Fruit fly (Drosophila melanogaster) whole organism, wandering third instar larva: ENCODE results near the gene foxo.

Source experiments
- Abd-B ChIP-seq: fragments of >200 bp; optimal IDR thresholded peaks from 2 replicates; lab custom pipeline; 2017; ENCODE audit warnings: missing biosample characterization, missing genetic modification characterization
- CG32264 ChIP-seq: fragments of 200-800 bp; sonication (Bioruptor generic); optimal IDR thresholded peaks from 2 replicates; lab custom pipeline; 2016; ENCODE audit warnings: missing biosample characterization, missing genetic modification characterization
- CG9705 ChIP-seq: fragments of 200-800 bp; sonication (Bioruptor generic); optimal IDR thresholded peaks from 2 replicates; lab custom pipeline; 2018; ENCODE audit warnings: missing biosample characterization, mild to moderate bottlenecking, missing genetic modification characterization
- CrebA ChIP-seq: fragments of 200-800 bp; sonication (Bioruptor generic); optimal IDR thresholded peaks from 2 replicates; lab custom pipeline; 2016; ENCODE audit warnings: missing biosample characterization, mild to moderate bottlenecking, missing genetic modification characterization, borderline replicate concordance
- Dfd ChIP-seq: fragments of >200 bp; optimal IDR thresholded peaks from 2 replicates; lab custom pipeline; 2017; ENCODE audit warnings: missing biosample characterization, missing genetic modification characterization
- GATAd ChIP-seq: sonication (Bioruptor generic); optimal IDR thresholded peaks from 2 replicates; lab custom pipeline; 2016; ENCODE audit warnings: missing biosample characterization, missing genetic modification characterization
- HLH106 ChIP-seq: fragments of 200-800 bp; optimal IDR thresholded peaks from 3 replicates; lab custom pipeline; 2019; ENCODE audit warnings: missing biosample characterization, mild to moderate bottlenecking, missing genetic modification characterization, moderate library complexity
- Hnf4 ChIP-seq: fragments of 200-800 bp; sonication (Bioruptor generic); optimal IDR thresholded peaks from 2 replicates; lab custom pipeline; 2016; ENCODE audit warnings: missing biosample characterization, mild to moderate bottlenecking, missing genetic modification characterization
- Hr78 ChIP-seq: fragments of >200 bp; optimal IDR thresholded peaks from 2 replicates; lab custom pipeline; 2017; ENCODE audit warnings: missing biosample characterization, missing genetic modification characterization
- Jra ChIP-seq: sonication (Bioruptor generic); optimal IDR thresholded peaks from 2 replicates; lab custom pipeline; 2016; ENCODE audit warnings: missing biosample characterization, missing genetic modification characterization
- Mio ChIP-seq: sonication (Bioruptor generic); optimal IDR thresholded peaks from 2 replicates; lab custom pipeline; 2016; ENCODE audit warnings: missing biosample characterization, missing genetic modification characterization
- Myc ChIP-seq: fragments of >200 bp; optimal IDR thresholded peaks from 2 replicates; lab custom pipeline; 2017
- N ChIP-seq: fragments of >200 bp; optimal IDR thresholded peaks from 2 replicates; lab custom pipeline; 2018; ENCODE audit warnings: missing biosample characterization, missing external identifiers, missing genetic modification characterization
- Rel ChIP-seq, 2 experiments: fragments of 200-800 bp; sonication (Bioruptor generic) in 1 of 2; optimal IDR thresholded peaks; 2 replicates in 1 of 2; 3 replicates in 1 of 2; lab custom pipeline; 2016 to 2019; ENCODE audit warnings: mild to moderate bottlenecking in 2 of 2, missing biosample characterization in 2 of 2, missing genetic modification characterization in 2 of 2, moderate library complexity in 1 of 2
- Sp1 ChIP-seq: fragments of 200-800 bp; sonication (Bioruptor generic); optimal IDR thresholded peaks from 3 replicates; lab custom pipeline; 2019; ENCODE audit warnings: missing biosample characterization, mild to moderate bottlenecking, missing genetic modification characterization, moderate library complexity
- br ChIP-seq: fragments of 200-800 bp; sonication (Bioruptor generic); optimal IDR thresholded peaks from 2 replicates; lab custom pipeline; 2016; ENCODE audit warnings: missing biosample characterization, missing genetic modification characterization
- brk ChIP-seq: fragments of 200-800 bp; sonication (Bioruptor generic); optimal IDR thresholded peaks from 2 replicates; lab custom pipeline; 2016; ENCODE audit warnings: missing biosample characterization, mild to moderate bottlenecking, missing genetic modification characterization
- dl ChIP-seq, 2 experiments: fragments of 175-275, 200-275 bp in 1 of 2; fragments of 200-275 bp in 1 of 2; sonication (Bioruptor generic); optimal IDR thresholded peaks; lab custom pipeline; 2018; ENCODE audit warnings: mild to moderate bottlenecking in 2 of 2, missing biosample characterization in 2 of 2, missing genetic modification characterization in 2 of 2, moderate library complexity in 2 of 2; ENCODE audit not compliant: partially characterized antibody in 2 of 2, insufficient read depth in 1 of 2
- dmrt93B ChIP-seq: fragments of 200-800 bp; sonication (Bioruptor generic); optimal IDR thresholded peaks from 2 replicates; lab custom pipeline; 2018; ENCODE audit warnings: missing biosample characterization, mild to moderate bottlenecking, missing genetic modification characterization
- dsf ChIP-seq: sonication (Bioruptor generic); optimal IDR thresholded peaks from 2 replicates; lab custom pipeline; 2016; ENCODE audit warnings: missing biosample characterization, missing genetic modification characterization, borderline replicate concordance
- ey ChIP-seq: fragments of 200-800 bp; sonication (Bioruptor generic); optimal IDR thresholded peaks from 2 replicates; lab custom pipeline; 2016; ENCODE audit warnings: missing biosample characterization, missing genetic modification characterization
- foxo ChIP-seq, 2 experiments: fragments of 200-800 bp; sonication (Bioruptor generic); optimal IDR thresholded peaks; 2 replicates in 1 of 2; 3 replicates in 1 of 2; lab custom pipeline; 2016 to 2017; ENCODE audit warnings: missing biosample characterization in 2 of 2, missing genetic modification characterization in 2 of 2
- fru ChIP-seq: fragments of 200-800 bp; sonication (Bioruptor generic); optimal IDR thresholded peaks from 3 replicates; lab custom pipeline; 2016; ENCODE audit warnings: missing biosample characterization, mild to moderate bottlenecking, missing genetic modification characterization
- h ChIP-seq: fragments of 200-800 bp; sonication (Bioruptor generic); optimal IDR thresholded peaks from 3 replicates; lab custom pipeline; 2016; ENCODE audit warnings: missing biosample characterization, mild to moderate bottlenecking, missing genetic modification characterization
- jim ChIP-seq: fragments of 175-275, 200-325 bp; sonication (Bioruptor generic); optimal IDR thresholded peaks from 2 replicates; lab custom pipeline; 2016; ENCODE audit warnings: missing biosample characterization, mild to moderate bottlenecking, missing genetic modification characterization
- lola ChIP-seq: fragments of >200 bp; optimal IDR thresholded peaks from 2 replicates; lab custom pipeline; 2017; ENCODE audit warnings: missing biosample characterization, missing genetic modification characterization
- pan ChIP-seq: fragments of >200 bp; optimal IDR thresholded peaks from 2 replicates; lab custom pipeline; 2017
- psq ChIP-seq: fragments of 200-800 bp; sonication (Bioruptor generic); optimal IDR thresholded peaks from 3 replicates; lab custom pipeline; 2017; ENCODE audit warnings: missing biosample characterization, mild to moderate bottlenecking, missing genetic modification characterization, moderate library complexity
- rgr ChIP-seq: fragments of 200-800 bp; sonication (Bioruptor generic); optimal IDR thresholded peaks from 3 replicates; lab custom pipeline; 2016; ENCODE audit warnings: missing biosample characterization, mild to moderate bottlenecking, missing genetic modification characterization
- sage ChIP-seq: fragments of 200-800 bp; sonication (Bioruptor generic); optimal IDR thresholded peaks from 2 replicates; lab custom pipeline; 2016; ENCODE audit warnings: missing biosample characterization, mild to moderate bottlenecking, missing genetic modification characterization
- sv ChIP-seq: fragments of 200-800 bp; sonication (Bioruptor generic); optimal IDR thresholded peaks from 3 replicates; lab custom pipeline; 2016; ENCODE audit warnings: missing biosample characterization, missing genetic modification characterization
- tai ChIP-seq: sonication (Bioruptor generic); optimal IDR thresholded peaks from 2 replicates; lab custom pipeline; 2016; ENCODE audit warnings: missing biosample characterization, missing genetic modification characterization
- usp ChIP-seq: fragments of >200 bp; optimal IDR thresholded peaks from 2 replicates; lab custom pipeline; 2017; ENCODE audit warnings: missing biosample characterization, missing genetic modification characterization
- woc ChIP-seq: sonication (Bioruptor generic); optimal IDR thresholded peaks from 2 replicates; lab custom pipeline; 2016; ENCODE audit warnings: missing biosample characterization, mild to moderate bottlenecking, missing genetic modification characterization

The foxo gene

DNA sequence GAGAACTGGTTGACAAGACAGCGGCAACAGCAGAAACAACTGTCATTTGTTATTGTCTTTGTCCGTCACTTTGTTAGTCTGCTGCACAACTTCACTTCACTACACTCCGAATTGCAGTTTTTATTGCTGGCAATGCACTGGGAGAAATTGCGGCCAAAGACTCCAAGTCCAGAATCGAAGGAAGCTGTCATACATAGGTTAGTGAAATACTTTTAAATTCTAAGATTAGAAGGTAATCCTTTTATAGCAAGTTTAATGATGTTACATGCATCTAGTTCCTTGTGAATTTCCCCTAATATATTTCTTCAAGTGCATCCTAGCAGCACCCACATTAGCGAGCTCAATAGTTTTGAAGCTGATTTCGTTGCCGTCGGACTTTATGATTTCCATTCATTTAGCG, 47.9 kb upstream of the foxo start:
- TF ChIP-seq rgr (GFP tag; lab: Kevin White, UChicago): peak; percentile 26
- no peak for TF ChIP-seq Hnf4 (GFP tag; lab: Kevin White, UChicago)
- TF ChIP-seq fru (GFP tag; lab: Kevin White, UChicago): peak; percentile 50
- no peak for TF ChIP-seq sage
- no peak for TF ChIP-seq Abd-B
- TF ChIP-seq N (GFP tag; lab: Kevin White, UChicago): no peak
- peak; percentile 13 for TF ChIP-seq Sp1
- peak in 1 of 2 experiments; percentile 54 for TF ChIP-seq foxo (GFP tag; optimal IDR thresholded peaks at IDR 0.05; lab: Kevin White, UChicago)
- no peak for TF ChIP-seq br (GFP tag; lab: Kevin White, UChicago)
- no peak for TF ChIP-seq usp (GFP tag; lab: Kevin White, UChicago)
- TF ChIP-seq Jra: no peak
- peak; percentile 8 for TF ChIP-seq HLH106
- TF ChIP-seq ey (GFP tag; lab: Kevin White, UChicago): peak; percentile 33
- no peak for TF ChIP-seq Mio
- peak; percentile 27 for TF ChIP-seq h (GFP tag; lab: Kevin White, UChicago)
- TF ChIP-seq psq (GFP tag; lab: Kevin White, UChicago): peak; percentile 9
- TF ChIP-seq jim (GFP tag; lab: Kevin White, UChicago): no peak
- TF ChIP-seq dmrt93B (GFP tag; lab: Kevin White, UChicago): peak; percentile 24

DNA sequence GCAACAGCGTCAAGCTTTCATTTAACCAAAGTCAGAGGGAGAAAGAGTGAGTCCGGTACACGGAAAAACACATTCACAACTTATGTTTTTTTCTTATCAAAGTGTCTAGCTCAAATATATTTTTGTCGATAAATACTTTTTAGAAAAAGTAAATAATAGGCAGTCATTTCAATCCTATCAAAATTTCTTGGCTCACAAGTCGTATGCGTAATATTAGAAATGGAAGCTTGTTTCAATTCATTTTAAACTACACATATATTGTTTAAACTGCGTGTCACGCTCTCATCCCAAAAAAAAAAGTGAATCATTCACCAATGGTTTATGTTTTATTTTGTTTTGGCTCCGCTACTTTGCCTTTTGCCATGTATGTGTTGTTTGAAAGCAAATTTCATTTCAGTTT, 47.1 kb upstream of the foxo start:
- TF ChIP-seq lola (GFP tag; lab: Kevin White, UChicago) (no peak), CrebA (GFP tag; lab: Kevin White, UChicago) (no peak), tai (peak; percentile 23)

DNA sequence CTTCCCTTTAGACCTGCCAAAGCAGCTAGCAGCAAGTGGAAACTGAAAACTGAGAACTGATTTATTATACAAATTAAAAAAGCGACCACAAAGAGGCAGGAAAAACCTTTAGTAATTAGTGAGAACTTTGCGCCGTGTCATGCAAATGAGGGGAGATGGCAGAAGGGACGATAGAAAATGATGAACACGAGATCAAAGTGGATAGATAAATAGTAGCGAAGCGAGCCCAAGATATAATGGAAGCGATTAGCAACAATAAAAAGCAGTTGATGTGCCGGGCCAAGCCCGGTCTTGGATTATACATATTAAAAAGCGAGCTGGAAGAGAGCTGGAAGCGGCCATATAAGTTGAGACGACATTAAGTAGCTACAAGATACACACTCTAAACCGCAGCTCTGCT, 45.6 kb upstream of the foxo start:
- TF ChIP-seq Dfd (GFP tag; lab: Kevin White, UChicago): no peak
- no peak for TF ChIP-seq psq (GFP tag; lab: Kevin White, UChicago)
- TF ChIP-seq Jra: no peak
- no peak for TF ChIP-seq Hnf4 (GFP tag; lab: Kevin White, UChicago)
- TF ChIP-seq woc: no peak
- no peak for TF ChIP-seq lola (GFP tag; lab: Kevin White, UChicago)
- no peak for TF ChIP-seq sv
- no peak for TF ChIP-seq N (GFP tag; lab: Kevin White, UChicago)
- no peak for TF ChIP-seq dl (GFP tag; optimal IDR thresholded peaks at IDR 0.05; lab: Kevin White, UChicago; ENCODE audit: insufficient read depth in 1 of 2, partially characterized antibody in 2 of 2)
- TF ChIP-seq Abd-B: no peak
- no peak for TF ChIP-seq Rel (GFP tag; optimal IDR thresholded peaks at IDR 0.05; lab: Kevin White, UChicago)
- TF ChIP-seq Rel (tag; optimal IDR thresholded peaks at IDR 0.05; lab: Kevin White, UChicago): no peak
- no peak for TF ChIP-seq Sp1
- TF ChIP-seq sage: no peak
- no peak for TF ChIP-seq HLH106
- TF ChIP-seq pan (lab: Kevin White, UChicago): no peak

DNA sequence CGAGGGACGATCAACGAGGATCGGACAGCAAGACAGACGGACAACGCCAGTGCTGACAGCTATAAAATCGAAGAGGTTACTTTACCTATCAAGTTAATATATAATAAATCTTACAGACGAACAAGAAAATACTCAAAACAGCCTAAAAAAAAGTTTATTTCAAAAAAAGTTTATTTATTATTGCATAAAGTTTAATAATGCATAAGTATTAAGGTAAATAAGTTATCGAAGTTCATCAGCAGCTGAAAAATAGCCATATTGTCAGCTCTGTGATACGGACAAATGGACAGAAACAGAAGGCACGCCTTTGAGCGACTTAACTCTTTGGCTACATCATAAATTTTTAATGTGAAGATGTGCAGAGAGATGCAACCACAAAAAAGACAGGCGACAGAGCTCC, 45.1 kb upstream of the foxo start:
- TF ChIP-seq jim (GFP tag; lab: Kevin White, UChicago) (no peak), sage (no peak), dmrt93B (GFP tag; lab: Kevin White, UChicago) (no peak), woc (peak; percentile 77), brk (GFP tag; lab: Kevin White, UChicago) (peak; percentile 5), Hnf4 (GFP tag; lab: Kevin White, UChicago) (no peak), Hr78 (no peak), fru (GFP tag; lab: Kevin White, UChicago) (peak; percentile 51), Rel (GFP tag; optimal IDR thresholded peaks at IDR 0.05; lab: Kevin White, UChicago) (no peak), Rel (tag; optimal IDR thresholded peaks at IDR 0.05; lab: Kevin White, UChicago) (no peak), Mio (no peak), Jra (no peak), ey (GFP tag; lab: Kevin White, UChicago) (no peak), lola (GFP tag; lab: Kevin White, UChicago) (no peak), HLH106 (peak; percentile 35), Myc (lab: Kevin White, UChicago) (peak; percentile 44), dsf (GFP tag; lab: Kevin White, UChicago) (no peak), CG32264 (GFP tag; lab: Kevin White, UChicago) (no peak), sv (no peak), psq (GFP tag; lab: Kevin White, UChicago) (peak; percentile 25), N (GFP tag; lab: Kevin White, UChicago) (no peak), CG9705 (GFP tag; lab: Kevin White, UChicago) (no peak), CrebA (GFP tag; lab: Kevin White, UChicago) (no peak), Sp1 (peak; percentile 32), Dfd (GFP tag; lab: Kevin White, UChicago) (no peak), GATAd (no peak), foxo (GFP tag; optimal IDR thresholded peaks at IDR 0.05; lab: Kevin White, UChicago) (no peak)
